Worm (Caenorhabditis elegans) whole organism, mixed stage, embryonic: ENCODE measurements around the gene C46F11.5.

Source experiments
- M03D4.4 ChIP-seq: sonication (generic microtip); optimal IDR thresholded peaks from 2 replicates; lab custom pipeline; 2017; ENCODE audit warnings: mild to moderate bottlenecking, missing genetic modification characterization, missing compliant biosample characterization
- bed-3 ChIP-seq: fragments of 200-800 bp; sonication (Bioruptor generic); optimal IDR thresholded peaks from 3 replicates; lab custom pipeline; 2018; ENCODE audit warnings: mild to moderate bottlenecking, missing genetic modification characterization, moderate library complexity, missing compliant biosample characterization
- blmp-1 ChIP-seq: fragments of 150-350 bp; optimal IDR thresholded peaks from 2 replicates; lab custom pipeline; 2014; ENCODE audit warnings: missing biosample characterization, missing genetic modification characterization
- ceh-39 ChIP-seq: fragments of 150-350 bp; optimal IDR thresholded peaks from 2 replicates; lab custom pipeline; 2014; ENCODE audit warnings: missing biosample characterization, missing genetic modification characterization
- ceh-43 ChIP-seq: fragments of 200-800 bp; sonication (Bioruptor generic); optimal IDR thresholded peaks from 2 replicates; lab custom pipeline; 2018; ENCODE audit warnings: mild to moderate bottlenecking, missing genetic modification characterization, moderate library complexity, missing compliant biosample characterization
- ceh-83 ChIP-seq: fragments of 200-800 bp; sonication (Bioruptor generic); optimal IDR thresholded peaks from 2 replicates; lab custom pipeline; 2018; ENCODE audit warnings: mild to moderate bottlenecking, missing genetic modification characterization, missing compliant biosample characterization
- ces-1 ChIP-seq: fragments of 150-350 bp; optimal IDR thresholded peaks from 2 replicates; lab custom pipeline; 2014; ENCODE audit warnings: missing biosample characterization, missing genetic modification reagents, missing genetic modification characterization
- cnd-1 ChIP-seq: fragments of 200-800 bp; sonication (Bioruptor generic); optimal IDR thresholded peaks from 2 replicates; lab custom pipeline; 2018; ENCODE audit warnings: mild to moderate bottlenecking, missing genetic modification characterization, missing compliant biosample characterization
- drap-1 ChIP-seq: fragments of 200-800 bp; sonication (Bioruptor generic); optimal IDR thresholded peaks from 3 replicates; lab custom pipeline; 2018; ENCODE audit warnings: mild to moderate bottlenecking, missing genetic modification characterization, missing compliant biosample characterization
- elt-1 ChIP-seq: sonication (generic microtip); optimal IDR thresholded peaks from 2 replicates; lab custom pipeline; 2017; ENCODE audit warnings: missing genetic modification characterization, mild to moderate bottlenecking, missing compliant biosample characterization, antibody characterized with exemption, moderate library complexity, borderline replicate concordance; ENCODE audit not compliant: insufficient read depth
- elt-3 ChIP-seq: fragments of 150-350 bp; optimal IDR thresholded peaks from 2 replicates; lab custom pipeline; 2014; ENCODE audit warnings: missing biosample characterization, missing genetic modification characterization
- flh-1 ChIP-seq: fragments of 200-800 bp; sonication (Bioruptor generic); optimal IDR thresholded peaks from 2 replicates; lab custom pipeline; 2018; ENCODE audit warnings: mild to moderate bottlenecking, missing genetic modification characterization, moderate library complexity, missing compliant biosample characterization
- ham-2 ChIP-seq: fragments of 200-800 bp; sonication (Bioruptor generic); optimal IDR thresholded peaks from 2 replicates; lab custom pipeline; 2018; ENCODE audit warnings: mild to moderate bottlenecking, missing genetic modification characterization, missing compliant biosample characterization
- hlh-1 ChIP-seq: fragments of 150-350 bp; optimal IDR thresholded peaks from 2 replicates; lab custom pipeline; 2014; ENCODE audit warnings: missing biosample characterization, missing genetic modification reagents, missing genetic modification characterization
- lin-13 ChIP-seq: fragments of 150-350 bp; optimal IDR thresholded peaks from 2 replicates; lab custom pipeline; 2014; ENCODE audit warnings: missing biosample characterization, missing genetic modification characterization
- lin-32 ChIP-seq: fragments of 200-800 bp; sonication (Bioruptor generic); optimal IDR thresholded peaks from 2 replicates; lab custom pipeline; 2018; ENCODE audit warnings: mild to moderate bottlenecking, missing genetic modification characterization, missing compliant biosample characterization
- lsy-2 ChIP-seq: fragments of 150-350 bp; optimal IDR thresholded peaks from 2 replicates; lab custom pipeline; 2014; ENCODE audit warnings: missing biosample characterization, missing genetic modification characterization
- mab-5 ChIP-seq: fragments of 150-350 bp; optimal IDR thresholded peaks from 2 replicates; lab custom pipeline; 2014; ENCODE audit warnings: missing biosample characterization, missing genetic modification characterization
- mep-1 ChIP-seq: fragments of 150-350 bp; optimal IDR thresholded peaks from 2 replicates; lab custom pipeline; 2017; ENCODE audit warnings: missing biosample characterization, missing genetic modification reagents, missing genetic modification characterization, inconsistent platforms
- mls-2 ChIP-seq: sonication (generic microtip); optimal IDR thresholded peaks from 2 replicates; lab custom pipeline; 2016; ENCODE audit warnings: mild to moderate bottlenecking, missing genetic modification characterization, moderate library complexity, missing compliant biosample characterization
- nhr-12 ChIP-seq: fragments of 150-350 bp; optimal IDR thresholded peaks from 2 replicates; lab custom pipeline; 2014; ENCODE audit warnings: missing biosample characterization, missing genetic modification characterization
- nhr-2 ChIP-seq: fragments of 150-350 bp; optimal IDR thresholded peaks from 2 replicates; lab custom pipeline; 2014; ENCODE audit warnings: missing biosample characterization, missing genetic modification characterization
- nhr-237 ChIP-seq: fragments of 150-350 bp; optimal IDR thresholded peaks from 2 replicates; lab custom pipeline; 2014; ENCODE audit warnings: missing biosample characterization, missing genetic modification characterization
- nhr-28 ChIP-seq: fragments of 150-350 bp; optimal IDR thresholded peaks from 2 replicates; lab custom pipeline; 2014; ENCODE audit warnings: missing biosample characterization, missing genetic modification characterization
- nhr-76 ChIP-seq: sonication (generic microtip); optimal IDR thresholded peaks from 2 replicates; lab custom pipeline; 2017; ENCODE audit warnings: missing biosample characterization, missing genetic modification characterization
- pha-4 ChIP-seq: fragments of 150-350 bp; optimal IDR thresholded peaks from 2 replicates; lab custom pipeline; 2018; ENCODE audit warnings: missing biosample characterization, missing genetic modification reagents, missing genetic modification characterization
- sem-2 ChIP-seq: fragments of 200-800 bp; sonication (Bioruptor generic); optimal IDR thresholded peaks from 2 replicates; lab custom pipeline; 2018; ENCODE audit warnings: mild to moderate bottlenecking, missing genetic modification characterization, missing compliant biosample characterization
- snpc-4 ChIP-seq: fragments of 150-350 bp; optimal IDR thresholded peaks from 2 replicates; lab custom pipeline; 2014; ENCODE audit warnings: missing biosample characterization, missing genetic modification characterization
- unc-120 ChIP-seq: sonication (generic microtip); optimal IDR thresholded peaks from 2 replicates; lab custom pipeline; 2017; ENCODE audit warnings: missing genetic modification characterization, missing compliant biosample characterization; ENCODE audit not compliant: poor library complexity, severe bottlenecking
- unc-39 ChIP-seq: fragments of 150-350 bp; optimal IDR thresholded peaks from 2 replicates; lab custom pipeline; 2014; ENCODE audit warnings: missing biosample characterization, missing genetic modification characterization
- unc-62 ChIP-seq: fragments of 150-350 bp; optimal IDR thresholded peaks from 2 replicates; lab custom pipeline; 2014; ENCODE audit warnings: missing biosample characterization, missing genetic modification reagents, missing genetic modification characterization
- ztf-11 ChIP-seq: fragments of 150-350 bp; optimal IDR thresholded peaks from 2 replicates; lab custom pipeline; 2014; ENCODE audit warnings: missing biosample characterization, missing genetic modification characterization

C46F11.5 gene

ce11 chrIII:3682869-3683403 lies 25.5 kb upstream of the C46F11.5 start:
- TF ChIP-seq sem-2 (GFP tag; lab: Kevin White, UChicago) (no peak), drap-1 (GFP tag; lab: Kevin White, UChicago) (no peak), nhr-237 (tag; lab: Kevin White, UChicago) (no peak), ceh-83 (GFP tag; lab: Kevin White, UChicago) (no peak), cnd-1 (tag; lab: Kevin White, UChicago) (no peak), nhr-76 (tag; lab: Kevin White, UChicago) (no peak), M03D4.4 (no peak), mep-1 (tag; lab: Kevin White, UChicago) (no peak), lsy-2 (no peak), hlh-1 (tag; lab: Kevin White, UChicago) (no peak), nhr-12 (tag; lab: Kevin White, UChicago) (no peak), lin-13 (tag; lab: Kevin White, UChicago) (no peak), elt-1 (no peak), snpc-4 (no peak), unc-39 (tag; lab: Kevin White, UChicago) (no peak), bed-3 (GFP tag; lab: Kevin White, UChicago) (no peak), ham-2 (GFP tag; lab: Kevin White, UChicago) (no peak), unc-62 (GFP tag; lab: Kevin White, UChicago) (no peak), ceh-43 (no peak), nhr-28 (tag; lab: Kevin White, UChicago) (no peak)

ce11 chrIII:3681351-3681938 lies 24.0 kb upstream of the C46F11.5 start:
- TF ChIP-seq nhr-28 (tag; lab: Kevin White, UChicago) (no peak), blmp-1 (peak; percentile 86), ceh-43 (no peak), lsy-2 (no peak), drap-1 (GFP tag; lab: Kevin White, UChicago) (no peak), nhr-2 (no peak), nhr-76 (tag; lab: Kevin White, UChicago) (no peak), mls-2 (tag; lab: Kevin White, UChicago) (peak; percentile 26), snpc-4 (no peak), lin-32 (GFP tag; lab: Kevin White, UChicago) (no peak), ztf-11 (no peak), ceh-39 (tag; lab: Kevin White, UChicago) (no peak), mep-1 (tag; lab: Kevin White, UChicago) (no peak), ceh-83 (GFP tag; lab: Kevin White, UChicago) (no peak), bed-3 (GFP tag; lab: Kevin White, UChicago) (no peak), ces-1 (GFP tag; lab: Kevin White, UChicago) (peak; percentile 55), pha-4 (tag; lab: Kevin White, UChicago) (no peak)

ce11 chrIII:3679083-3679482 lies 21.7 kb upstream of the C46F11.5 start:
- TF ChIP-seq pha-4 (tag; lab: Kevin White, UChicago) = no peak
- no peak for TF ChIP-seq ztf-11
- TF ChIP-seq elt-3 (tag; lab: Kevin White, UChicago) = no peak
- TF ChIP-seq mls-2 (tag; lab: Kevin White, UChicago) = no peak
- peak; percentile 5 for TF ChIP-seq unc-120 (tag; lab: Kevin White, UChicago)
- peak; percentile 87 for TF ChIP-seq ces-1 (GFP tag; lab: Kevin White, UChicago)
- peak; percentile 18 for TF ChIP-seq unc-62 (GFP tag; lab: Kevin White, UChicago)
- peak; percentile 17 for TF ChIP-seq lin-32 (GFP tag; lab: Kevin White, UChicago)
- no peak for TF ChIP-seq mep-1 (tag; lab: Kevin White, UChicago)
- TF ChIP-seq ceh-43 = no peak
- no peak for TF ChIP-seq ceh-39 (tag; lab: Kevin White, UChicago)
- no peak for TF ChIP-seq elt-1
- no peak for TF ChIP-seq unc-39 (tag; lab: Kevin White, UChicago)
- TF ChIP-seq flh-1 (GFP tag; lab: Kevin White, UChicago) = no peak
- TF ChIP-seq lin-13 (tag; lab: Kevin White, UChicago) = no peak
- no peak for TF ChIP-seq nhr-76 (tag; lab: Kevin White, UChicago)
- TF ChIP-seq sem-2 (GFP tag; lab: Kevin White, UChicago) = no peak
- TF ChIP-seq hlh-1 (tag; lab: Kevin White, UChicago) = peak; percentile 92
- no peak for TF ChIP-seq drap-1 (GFP tag; lab: Kevin White, UChicago)
- TF ChIP-seq ceh-83 (GFP tag; lab: Kevin White, UChicago) = no peak
- no peak for TF ChIP-seq mab-5 (tag; lab: Kevin White, UChicago)
- TF ChIP-seq nhr-28 (tag; lab: Kevin White, UChicago) = no peak
